Worm (Caenorhabditis elegans): Measurements from ENCODE around the gene F14F8.8.

ce11 chrV:16682886-16683285 is 10.8 kb upstream of the F14F8.8 start, which contains the start of gene srw-36:
- TF ChIP-seq ama-1 (optimal IDR thresholded peaks at IDR 0.05) (no peak), nhr-237 (tag; optimal IDR thresholded peaks at IDR 0.05) (no peak), cey-2 (tag; optimal IDR thresholded peaks at IDR 0.05; ENCODE audit: borderline replicate concordance, insufficient read depth) (no peak), lin-39 (tag; optimal IDR thresholded peaks at IDR 0.05) (no peak), ztf-11 (tag; optimal IDR thresholded peaks at IDR 0.05) (no peak), skn-1 (tag; optimal IDR thresholded peaks at IDR 0.05) (no peak), lin-13 (GFP tag; optimal IDR thresholded peaks at IDR 0.05) (no peak), dpl-1 (GFP tag; optimal IDR thresholded peaks at IDR 0.05) (no peak), unc-62 (GFP tag; optimal IDR thresholded peaks at IDR 0.05 in 1 of 2) (no peak), unc-62 (tag; optimal IDR thresholded peaks at IDR 0.05) (no peak), ceh-82 (tag; optimal IDR thresholded peaks at IDR 0.05) (no peak), vab-7 (GFP tag; IDR thresholded peaks at IDR 0.05) (no peak), mdl-1 (tag; optimal IDR thresholded peaks at IDR 0.05) (no peak)

Measured in whole organism, L4 larva.